Worm (Caenorhabditis elegans) whole organism, L3 larva: ENCODE results near the gene lido-10.

ENCODE experiments used
- R02D3.7 ChIP-seq: fragments of 150-350 bp; optimal IDR thresholded peaks from 2 replicates; lab custom pipeline; 2014; ENCODE audit warnings: missing biosample characterization, missing genetic modification characterization
- ZK546.5 ChIP-seq: sonication (generic microtip); optimal IDR thresholded peaks from 2 replicates; lab custom pipeline; 2017; ENCODE audit warnings: missing biosample characterization, missing genetic modification characterization
- aly-2 ChIP-seq: fragments of 150-350 bp; optimal IDR thresholded peaks from 2 replicates; lab custom pipeline; 2014; ENCODE audit warnings: missing biosample characterization, missing genetic modification characterization
- ama-1 ChIP-seq: fragments of 150-350 bp; optimal IDR thresholded peaks from 2 replicates; lab custom pipeline; 2018
- ceh-16 ChIP-seq: sonication (generic microtip); optimal IDR thresholded peaks from 2 replicates; lab custom pipeline; 2017; ENCODE audit warnings: missing biosample characterization, missing genetic modification characterization
- ceh-28 ChIP-seq: fragments of 150-350 bp; optimal IDR thresholded peaks from 2 replicates; lab custom pipeline; 2014; ENCODE audit warnings: missing biosample characterization, missing genetic modification reagents, missing genetic modification characterization
- ceh-82 ChIP-seq: fragments of 150-350 bp; optimal IDR thresholded peaks from 2 replicates; lab custom pipeline; 2014; ENCODE audit warnings: missing biosample characterization, missing genetic modification characterization
- ceh-9 ChIP-seq: sonication (generic microtip); optimal IDR thresholded peaks from 2 replicates; lab custom pipeline; 2018; ENCODE audit warnings: missing biosample characterization, missing genetic modification characterization
- daf-12 ChIP-seq: fragments of 150-350 bp; optimal IDR thresholded peaks from 2 replicates; lab custom pipeline; 2014; ENCODE audit warnings: missing biosample characterization, missing genetic modification reagents, missing genetic modification characterization
- egl-5 ChIP-seq: fragments of 150-350 bp; optimal IDR thresholded peaks from 2 replicates; lab custom pipeline; 2017; ENCODE audit warnings: missing biosample characterization, missing genetic modification reagents, missing genetic modification characterization, inconsistent platforms
- elt-1 ChIP-seq: fragments of 150-350 bp; optimal IDR thresholded peaks from 2 replicates; lab custom pipeline; 2014; ENCODE audit warnings: missing biosample characterization, missing genetic modification characterization
- elt-2 ChIP-seq: sonication (generic microtip); optimal IDR thresholded peaks from 2 replicates; lab custom pipeline; 2016; ENCODE audit warnings: missing genetic modification reagents, mild to moderate bottlenecking, missing genetic modification characterization, missing compliant biosample characterization
- elt-3 ChIP-seq, 3 experiments: fragments of 150-350 bp in 1 of 3; sonication (generic microtip) in 2 of 3; optimal IDR thresholded peaks; 2 replicates in 2 of 3; 4 replicates in 1 of 3; lab custom pipeline; 2014 to 2017; ENCODE audit warnings: missing biosample characterization in 3 of 3, missing genetic modification characterization in 3 of 3
- eor-1 ChIP-seq, 2 experiments: fragments of 150-350 bp; optimal IDR thresholded peaks; 2 replicates each; lab custom pipeline; 2014 to 2018; ENCODE audit warnings: missing biosample characterization in 2 of 2, missing genetic modification characterization in 2 of 2
- fkh-10 ChIP-seq: sonication (generic microtip); optimal IDR thresholded peaks from 2 replicates; lab custom pipeline; 2017; ENCODE audit warnings: missing biosample characterization, missing genetic modification reagents, missing genetic modification characterization
- fkh-2 ChIP-seq: fragments of 150-350 bp; optimal IDR thresholded peaks from 2 replicates; lab custom pipeline; 2014; ENCODE audit warnings: missing biosample characterization, missing genetic modification reagents, missing genetic modification characterization
- fos-1 ChIP-seq: fragments of 150-350 bp; optimal IDR thresholded peaks from 2 replicates; lab custom pipeline; 2014; ENCODE audit warnings: missing biosample characterization, missing genetic modification characterization
- hmg-11 ChIP-seq: sonication (generic microtip); optimal IDR thresholded peaks from 2 replicates; lab custom pipeline; 2016; ENCODE audit warnings: missing genetic modification characterization, missing compliant biosample characterization
- jun-1 ChIP-seq: fragments of 150-350 bp; optimal IDR thresholded peaks from 2 replicates; lab custom pipeline; 2014; ENCODE audit warnings: missing biosample characterization, missing genetic modification reagents, missing genetic modification characterization
- lin-15B ChIP-seq: fragments of 150-350 bp; optimal IDR thresholded peaks from 2 replicates; lab custom pipeline; 2014; ENCODE audit warnings: missing biosample characterization, missing genetic modification characterization
- lin-39 ChIP-seq: fragments of 150-350 bp; optimal IDR thresholded peaks from 2 replicates; lab custom pipeline; 2018; ENCODE audit warnings: missing biosample characterization, missing genetic modification reagents, missing genetic modification characterization
- lsy-12 ChIP-seq: sonication (generic microtip); optimal IDR thresholded peaks from 2 replicates; lab custom pipeline; 2016; ENCODE audit warnings: mild to moderate bottlenecking, missing genetic modification characterization, missing compliant biosample characterization
- mdl-1 ChIP-seq: fragments of 150-350 bp; optimal IDR thresholded peaks from 2 replicates; lab custom pipeline; 2014; ENCODE audit warnings: missing biosample characterization, missing genetic modification characterization
- mml-1 ChIP-seq: fragments of 150-350 bp; sonication (generic microtip); optimal IDR thresholded peaks from 3 replicates; lab custom pipeline; 2014; ENCODE audit warnings: missing biosample characterization, missing genetic modification characterization
- nfya-1 ChIP-seq: sonication (generic microtip); optimal IDR thresholded peaks from 2 replicates; lab custom pipeline; 2017; ENCODE audit warnings: missing genetic modification characterization, mild to moderate bottlenecking, missing compliant biosample characterization, antibody characterized with exemption, moderate library complexity; ENCODE audit not compliant: insufficient read depth
- nhr-11 ChIP-seq: fragments of 150-350 bp; optimal IDR thresholded peaks from 2 replicates; lab custom pipeline; 2014; ENCODE audit warnings: missing biosample characterization, missing genetic modification characterization
- nhr-12 ChIP-seq: fragments of 150-350 bp; optimal IDR thresholded peaks from 2 replicates; lab custom pipeline; 2014; ENCODE audit warnings: missing biosample characterization, missing genetic modification characterization
- nhr-23 ChIP-seq: fragments of 150-350 bp; optimal IDR thresholded peaks from 2 replicates; lab custom pipeline; 2014; ENCODE audit warnings: missing biosample characterization, missing genetic modification reagents, missing genetic modification characterization
- nhr-237 ChIP-seq: fragments of 150-350 bp; optimal IDR thresholded peaks from 2 replicates; lab custom pipeline; 2014; ENCODE audit warnings: missing biosample characterization, missing genetic modification characterization
- nhr-28 ChIP-seq: fragments of 150-350 bp; optimal IDR thresholded peaks from 2 replicates; lab custom pipeline; 2014; ENCODE audit warnings: missing biosample characterization, missing genetic modification characterization
- nhr-76 ChIP-seq: fragments of 150-350 bp; sonication (generic microtip); optimal IDR thresholded peaks from 5 replicates; lab custom pipeline; 2014; ENCODE audit warnings: missing biosample characterization, missing genetic modification characterization
- nhr-77 ChIP-seq: fragments of 150-350 bp; optimal IDR thresholded peaks from 2 replicates; lab custom pipeline; 2014; ENCODE audit warnings: missing biosample characterization, missing genetic modification characterization
- pha-4 ChIP-seq: fragments of 150-350 bp; optimal IDR thresholded peaks from 2 replicates; lab custom pipeline; 2014; ENCODE audit warnings: missing biosample characterization, missing genetic modification reagents, missing genetic modification characterization
- pqm-1 ChIP-seq: fragments of 150-350 bp; optimal IDR thresholded peaks from 2 replicates; lab custom pipeline; 2017; ENCODE audit warnings: missing biosample characterization, missing genetic modification characterization, inconsistent platforms
- sea-2 ChIP-seq: fragments of 150-350 bp; sonication (generic microtip); optimal IDR thresholded peaks from 4 replicates; lab custom pipeline; 2014; ENCODE audit warnings: missing biosample characterization, missing genetic modification reagents, missing genetic modification characterization
- snpc-4 ChIP-seq: fragments of 150-350 bp; optimal IDR thresholded peaks from 2 replicates; lab custom pipeline; 2014; ENCODE audit warnings: missing biosample characterization, missing genetic modification characterization
- tbx-2 ChIP-seq: sonication (generic microtip); optimal IDR thresholded peaks from 2 replicates; lab custom pipeline; 2016; ENCODE audit warnings: mild to moderate bottlenecking, missing genetic modification characterization, missing compliant biosample characterization
- unc-39 ChIP-seq: sonication (generic microtip); optimal IDR thresholded peaks from 4 replicates; lab custom pipeline; 2017; ENCODE audit warnings: missing biosample characterization, missing genetic modification characterization
- unc-62 ChIP-seq: fragments of 150-350 bp; sonication (generic microtip); optimal IDR thresholded peaks from 4 replicates; lab custom pipeline; 2014; ENCODE audit warnings: missing biosample characterization, missing genetic modification reagents, missing genetic modification characterization
- zag-1 ChIP-seq: fragments of 150-350 bp; optimal IDR thresholded peaks from 2 replicates; lab custom pipeline; 2014; ENCODE audit warnings: missing biosample characterization, missing genetic modification characterization
- ztf-4 ChIP-seq: fragments of 150-350 bp; optimal IDR thresholded peaks from 2 replicates; lab custom pipeline; 2014; ENCODE audit warnings: missing biosample characterization, missing genetic modification characterization

The lido-10 gene

ce11 chrII:3012133-3012532 lies 9.8 kb downstream of the lido-10 start, which contains the start of gene C41H7.9:
Gene C41H7.9, minus strand, starts transcription at chrII:3012233.
- TF ChIP-seq sea-2 (no peak), mdl-1 (tag; lab: Kevin White, UChicago) (no peak), elt-3 (tag; optimal IDR thresholded peaks at IDR 0.05; lab: Kevin White, UChicago) (no peak), ceh-28 (tag; lab: Kevin White, UChicago) (no peak), ceh-16 (tag; lab: Kevin White, UChicago) (no peak), daf-12 (tag; lab: Kevin White, UChicago) (no peak), mml-1 (tag; lab: Kevin White, UChicago) (no peak), ceh-9 (no peak), pqm-1 (no peak), aly-2 (tag; lab: Kevin White, UChicago) (no peak), nhr-77 (tag; lab: Kevin White, UChicago) (no peak), snpc-4 (tag; lab: Kevin White, UChicago) (no peak), lin-15B (tag; lab: Kevin White, UChicago) (no peak), ZK546.5 (tag; lab: Kevin White, UChicago) (no peak), elt-2 (no peak), jun-1 (tag; lab: Kevin White, UChicago) (no peak), tbx-2 (tag; lab: Kevin White, UChicago) (no peak), eor-1 (tag; optimal IDR thresholded peaks at IDR 0.05; lab: Kevin White, UChicago) (no peak), lsy-12 (tag; lab: Kevin White, UChicago) (no peak)

- TF ChIP-seq sea-2: no peak
- TF ChIP-seq elt-2: peak; percentile 91
- no peak for TF ChIP-seq fos-1
- no peak for TF ChIP-seq hmg-11
- TF ChIP-seq nhr-76 (tag; lab: Kevin White, UChicago): no peak
- no peak for TF ChIP-seq unc-62 (GFP tag; lab: Kevin White, UChicago)
- TF ChIP-seq nfya-1 (tag; lab: Kevin White, UChicago): peak; percentile 83
- TF ChIP-seq pqm-1: peak; percentile 49
- no peak for TF ChIP-seq ztf-4
- TF ChIP-seq ceh-82 (tag; lab: Kevin White, UChicago): no peak
- no peak for TF ChIP-seq nhr-12
- TF ChIP-seq jun-1 (tag; lab: Kevin White, UChicago): no peak
- no peak for TF ChIP-seq elt-3 (tag; optimal IDR thresholded peaks at IDR 0.05; lab: Kevin White, UChicago)
- TF ChIP-seq ama-1: no peak
- TF ChIP-seq eor-1 (tag; optimal IDR thresholded peaks at IDR 0.05; lab: Kevin White, UChicago): no peak
These were observed 12.0 kb downstream of the lido-10 start, which contains the start of gene C41H7.2 for ce11 chrII:3014196-3014849. Gene C41H7.2, plus strand, starts transcription at chrII:3014817.

ce11 chrII:3019807-3020206 lies 17.5 kb downstream of the lido-10 start, which contains the start of gene clec-3:
Gene clec-3, minus strand, starts transcription at chrII:3019907.
- TF ChIP-seq nhr-77 (tag; lab: Kevin White, UChicago) (no peak), ztf-4 (no peak), fkh-10 (GFP tag; lab: Kevin White, UChicago) (no peak)

- TF ChIP-seq lin-39 (tag; lab: Kevin White, UChicago) (no peak), nhr-28 (tag; lab: Kevin White, UChicago) (no peak), nhr-11 (tag; lab: Kevin White, UChicago) (no peak), ceh-16 (tag; lab: Kevin White, UChicago) (no peak), ceh-28 (tag; lab: Kevin White, UChicago) (no peak), nhr-237 (tag; lab: Kevin White, UChicago) (no peak), ztf-4 (no peak), fkh-2 (tag; lab: Kevin White, UChicago) (no peak)
These were observed 18.6 kb downstream of the lido-10 start for ce11 chrII:3020899-3021298.

- TF ChIP-seq daf-12 (tag; lab: Kevin White, UChicago): no peak
- no peak for TF ChIP-seq nhr-23 (tag; lab: Kevin White, UChicago)
- TF ChIP-seq tbx-2 (tag; lab: Kevin White, UChicago): no peak
- no peak for TF ChIP-seq R02D3.7 (tag; lab: Kevin White, UChicago)
- TF ChIP-seq aly-2 (tag; lab: Kevin White, UChicago): no peak
- no peak for TF ChIP-seq egl-5 (tag; lab: Kevin White, UChicago)
- TF ChIP-seq fos-1: no peak
- no peak for TF ChIP-seq zag-1 (tag; lab: Kevin White, UChicago)
- TF ChIP-seq pha-4: no peak
- no peak for TF ChIP-seq nhr-28 (tag; lab: Kevin White, UChicago)
- no peak for TF ChIP-seq nhr-11 (tag; lab: Kevin White, UChicago)
- no peak for TF ChIP-seq elt-3 (tag; optimal IDR thresholded peaks at IDR 0.05; lab: Kevin White, UChicago)
- TF ChIP-seq unc-62 (GFP tag; lab: Kevin White, UChicago): no peak
- TF ChIP-seq fkh-10 (GFP tag; lab: Kevin White, UChicago): no peak
- no peak for TF ChIP-seq elt-1
- no peak for TF ChIP-seq eor-1 (tag; optimal IDR thresholded peaks at IDR 0.05; lab: Kevin White, UChicago)
- no peak for TF ChIP-seq hmg-11
- no peak for TF ChIP-seq unc-39 (tag; lab: Kevin White, UChicago)
- no peak for TF ChIP-seq pqm-1
These were observed 21.1 kb downstream of the lido-10 start, which contains the start of gene clec-2 for ce11 chrII:3023381-3023935. Gene clec-2, minus strand, starts transcription at chrII:3023431.
